Fruit fly (Drosophila melanogaster) whole organism, pupa: ENCODE measurements around the gene CG17378.

Source experiments
- CG12605 ChIP-seq: fragments of 200-800 bp; sonication (Bioruptor generic); IDR thresholded peaks from 2 replicates; pipeline ENCODE4 v1.3.6; 2022; ENCODE audit warnings: missing biosample characterization, missing genetic modification characterization
- CG14655 ChIP-seq: fragments of 200-800 bp; sonication (Bioruptor generic); optimal IDR thresholded peaks from 3 replicates; lab custom pipeline; 2017; ENCODE audit warnings: mild to moderate bottlenecking, missing biosample characterization, missing genetic modification reagents, missing genetic modification characterization
- CG15710 ChIP-seq: fragments of 200-800 bp; sonication (Bioruptor generic); optimal IDR thresholded peaks from 2 replicates; lab custom pipeline; 2018; ENCODE audit warnings: missing biosample characterization, mild to moderate bottlenecking, missing genetic modification characterization, moderate library complexity
- CG17806 ChIP-seq: fragments of 200-800 bp; sonication (Bioruptor generic); optimal IDR thresholded peaks from 2 replicates; lab custom pipeline; 2018; ENCODE audit warnings: missing biosample characterization, mild to moderate bottlenecking, missing genetic modification characterization, moderate library complexity
- CG4496 ChIP-seq: fragments of 200-800 bp; sonication (Bioruptor generic); IDR thresholded peaks from 3 replicates; pipeline ENCODE4 v1.3.6; 2022; ENCODE audit warnings: missing biosample characterization, missing genetic modification characterization
- EcR ChIP-seq: fragments of 200-800 bp; sonication (Bioruptor generic); optimal IDR thresholded peaks from 3 replicates; lab custom pipeline; 2019; ENCODE audit warnings: missing biosample characterization, missing genetic modification characterization, mild to moderate bottlenecking, moderate library complexity, missing genetic modification reagents
- Ets98B ChIP-seq: fragments of 200-800 bp; sonication (Bioruptor generic); IDR thresholded peaks from 2 replicates; pipeline ENCODE4 v1.3.6; 2022; ENCODE audit warnings: missing biosample characterization, missing genetic modification characterization
- Pif1A ChIP-seq: fragments of 200-800 bp; sonication (Bioruptor generic); optimal IDR thresholded peaks from 3 replicates; lab custom pipeline; 2016; ENCODE audit warnings: missing biosample characterization, missing genetic modification characterization
- Pif1B ChIP-seq: fragments of 200-800 bp; sonication (Bioruptor generic); optimal IDR thresholded peaks from 3 replicates; lab custom pipeline; 2016; ENCODE audit warnings: missing biosample characterization, missing genetic modification characterization
- fd96Ca ChIP-seq: fragments of 200-800 bp; sonication (Bioruptor generic); IDR thresholded peaks from 3 replicates; pipeline ENCODE4 v1.3.6; 2022; ENCODE audit warnings: missing biosample characterization, missing genetic modification characterization

dm6 chr2L:6798762-6799246, 25.0 kb downstream of the CG17378 start, which contains the start of the genes nrv2 and CG43610:
- no peak for TF ChIP-seq Pif1B
- TF ChIP-seq Pif1A (GFP tag; lab: Kevin White, UChicago): no peak
- no peak for TF ChIP-seq EcR (GFP tag; lab: Kevin White, UChicago)
- TF ChIP-seq CG14655 (GFP tag; lab: Kevin White, UChicago): no peak
- TF ChIP-seq CG15710: no peak
- TF ChIP-seq CG12605 (GFP tag; lab: Robert Waterston, UW): no peak
- TF ChIP-seq CG17806 (tag; lab: Kevin White, UChicago): no peak
- no peak for TF ChIP-seq CG4496 (GFP tag; lab: Robert Waterston, UW)
- TF ChIP-seq Ets98B (GFP tag; lab: Robert Waterston, UW): no peak
- no peak for TF ChIP-seq fd96Ca
